Worm (Caenorhabditis elegans) whole organism, L1 larva: Measurements from ENCODE around the gene nhr-254.

ENCODE experiments used
- aly-2 ChIP-seq: fragments of 150-350 bp; optimal IDR thresholded peaks from 2 replicates; lab custom pipeline; 2014; ENCODE audit warnings: missing biosample characterization, missing genetic modification characterization
- blmp-1 ChIP-seq: fragments of 150-350 bp; optimal IDR thresholded peaks from 2 replicates; lab custom pipeline; 2014; ENCODE audit warnings: missing biosample characterization, missing genetic modification characterization
- ceh-63 ChIP-seq: fragments of 200-800 bp; sonication (Bioruptor generic); optimal IDR thresholded peaks from 2 replicates; lab custom pipeline; 2018; ENCODE audit warnings: mild to moderate bottlenecking, missing genetic modification characterization, missing compliant biosample characterization
- ceh-8 ChIP-seq: fragments of 200-800 bp; sonication (Bioruptor generic); optimal IDR thresholded peaks from 2 replicates; lab custom pipeline; 2018; ENCODE audit warnings: mild to moderate bottlenecking, missing genetic modification characterization, moderate library complexity, missing compliant biosample characterization
- dsc-1 ChIP-seq: sonication (generic microtip); optimal IDR thresholded peaks from 2 replicates; lab custom pipeline; 2016; ENCODE audit warnings: mild to moderate bottlenecking, missing genetic modification characterization, missing compliant biosample characterization
- efl-1 ChIP-seq, 4 experiments: fragments of 150-350 bp; optimal IDR thresholded peaks in 3 of 4; peaks in 1 of 4; 1 replicate in 1 of 4; 2 replicates in 3 of 4; lab custom pipeline; 2014; ENCODE audit warnings: missing biosample characterization in 2 of 4, missing genetic modification characterization in 2 of 4, missing genetic modification reagents in 2 of 4
- efl-3 ChIP-seq: fragments of 200-800 bp; sonication (Bioruptor generic); optimal IDR thresholded peaks from 2 replicates; lab custom pipeline; 2018; ENCODE audit warnings: mild to moderate bottlenecking, missing genetic modification characterization, missing compliant biosample characterization
- egl-13 ChIP-seq: sonication (generic microtip); optimal IDR thresholded peaks from 2 replicates; lab custom pipeline; 2016; ENCODE audit warnings: missing genotype, missing genetic modification reagents, missing genetic modification characterization, missing compliant biosample characterization
- ets-5 ChIP-seq: fragments of 200-800 bp; sonication (Bioruptor generic); IDR thresholded peaks from 2 replicates; pipeline ENCODE4 v1.3.6; 2022; ENCODE audit warnings: missing genetic modification characterization, missing compliant biosample characterization
- fkh-10 ChIP-seq: sonication (generic microtip); optimal IDR thresholded peaks from 2 replicates; lab custom pipeline; 2017; ENCODE audit warnings: missing biosample characterization, missing genetic modification reagents, missing genetic modification characterization
- fkh-8 ChIP-seq: sonication (generic microtip); optimal IDR thresholded peaks from 2 replicates; lab custom pipeline; 2016; ENCODE audit warnings: mild to moderate bottlenecking, missing genetic modification characterization, missing compliant biosample characterization
- fos-1 ChIP-seq: fragments of 150-350 bp; optimal IDR thresholded peaks from 2 replicates; lab custom pipeline; 2014; ENCODE audit warnings: missing biosample characterization, missing genetic modification characterization
- isw-1 ChIP-seq: fragments of 200-800 bp; sonication (Bioruptor generic); IDR thresholded peaks from 2 replicates; pipeline ENCODE4 v1.3.6; 2022; ENCODE audit warnings: missing genetic modification characterization, missing compliant biosample characterization
- lin-13 ChIP-seq: fragments of 150-350 bp; optimal IDR thresholded peaks from 2 replicates; lab custom pipeline; 2014; ENCODE audit warnings: missing biosample characterization, missing genetic modification reagents, missing genetic modification characterization
- lin-14 ChIP-seq: fragments of 200-800 bp; sonication (Bioruptor generic); optimal IDR thresholded peaks from 2 replicates; lab custom pipeline; 2018; ENCODE audit warnings: mild to moderate bottlenecking, missing genetic modification characterization, moderate library complexity, missing compliant biosample characterization
- lin-15B ChIP-seq: fragments of 150-350 bp; sonication (generic microtip); optimal IDR thresholded peaks from 3 replicates; lab custom pipeline; 2014; ENCODE audit warnings: missing biosample characterization, missing genetic modification characterization
- mab-9 ChIP-seq: fragments of 200-800 bp; sonication (Bioruptor generic); IDR thresholded peaks from 2 replicates; pipeline ENCODE4 v1.3.6; 2022; ENCODE audit warnings: missing genetic modification reagents, missing genetic modification characterization, missing compliant biosample characterization
- mdl-1 ChIP-seq, 2 experiments: fragments of 150-350 bp; optimal IDR thresholded peaks; 2 replicates each; lab custom pipeline; 2014 to 2017; ENCODE audit warnings: missing biosample characterization in 2 of 2, missing genetic modification characterization in 2 of 2, inconsistent platforms in 1 of 2
- nhr-11 ChIP-seq: fragments of 150-350 bp; optimal IDR thresholded peaks from 2 replicates; lab custom pipeline; 2014; ENCODE audit warnings: missing biosample characterization, missing genetic modification characterization
- nhr-71 ChIP-seq: sonication (generic microtip); optimal IDR thresholded peaks from 2 replicates; lab custom pipeline; 2016; ENCODE audit warnings: mild to moderate bottlenecking, missing genetic modification characterization, moderate library complexity, missing compliant biosample characterization
- nhr-77 ChIP-seq: fragments of 150-350 bp; optimal IDR thresholded peaks from 2 replicates; lab custom pipeline; 2014; ENCODE audit warnings: missing biosample characterization, missing genetic modification characterization
- nhr-84 ChIP-seq: sonication (generic microtip); optimal IDR thresholded peaks from 2 replicates; lab custom pipeline; 2017; ENCODE audit warnings: missing biosample characterization, missing genetic modification characterization
- nhr-85 ChIP-seq: sonication (generic microtip); peaks from one replicate; lab custom pipeline; 2016; ENCODE audit warnings: missing genetic modification characterization, inconsistent platforms, missing compliant biosample characterization
- nhr-90 ChIP-seq: sonication (generic microtip); optimal IDR thresholded peaks from 2 replicates; lab custom pipeline; 2016; ENCODE audit warnings: mild to moderate bottlenecking, missing genetic modification characterization, missing compliant biosample characterization; ENCODE audit not compliant: poor library complexity
- rnt-1 ChIP-seq: sonication (generic microtip); optimal IDR thresholded peaks from 2 replicates; lab custom pipeline; 2016; ENCODE audit warnings: mild to moderate bottlenecking, missing genetic modification characterization, moderate library complexity, missing compliant biosample characterization
- sox-4 ChIP-seq: sonication (generic microtip); optimal IDR thresholded peaks from 2 replicates; lab custom pipeline; 2016; ENCODE audit warnings: missing genetic modification characterization, missing compliant biosample characterization
- sup-37 ChIP-seq: fragments of 200-800 bp; sonication (Bioruptor generic); optimal IDR thresholded peaks from 2 replicates; lab custom pipeline; 2018; ENCODE audit warnings: mild to moderate bottlenecking, missing genetic modification characterization, missing compliant biosample characterization
- tlp-1 ChIP-seq: fragments of 150-350 bp; optimal IDR thresholded peaks from 2 replicates; lab custom pipeline; 2014; ENCODE audit warnings: missing biosample characterization, missing genetic modification characterization
- unc-62 ChIP-seq: fragments of 150-350 bp; optimal IDR thresholded peaks from 2 replicates; lab custom pipeline; 2014; ENCODE audit warnings: missing biosample characterization, missing genetic modification reagents, missing genetic modification characterization
- unc-86 ChIP-seq: sonication (generic microtip); optimal IDR thresholded peaks from 2 replicates; lab custom pipeline; 2016; ENCODE audit warnings: missing genetic modification characterization, missing compliant biosample characterization
- unc-98 ChIP-seq: fragments of 200-800 bp; sonication (Bioruptor generic); IDR thresholded peaks from 2 replicates; pipeline ENCODE4 v1.3.6; 2022; ENCODE audit warnings: missing genetic modification characterization, missing compliant biosample characterization
- zag-1 ChIP-seq: fragments of 150-350 bp; optimal IDR thresholded peaks from 2 replicates; lab custom pipeline; 2014; ENCODE audit warnings: missing biosample characterization, missing genetic modification characterization
- zip-4 ChIP-seq: fragments of 200-800 bp; sonication (Bioruptor generic); optimal IDR thresholded peaks from 2 replicates; lab custom pipeline; 2018; ENCODE audit warnings: mild to moderate bottlenecking, missing genetic modification characterization, moderate library complexity, missing compliant biosample characterization

Gene nhr-254

ce11 chrV:349054-349453, 43.4 kb upstream of the nhr-254 start, which contains the start of gene atg-9 (continued):
- TF ChIP-seq efl-3 (GFP tag; lab: Kevin White, UChicago) (no peak), nhr-85 (tag; lab: Kevin White, UChicago) (peak; percentile 89), lin-15B (tag; lab: Kevin White, UChicago) (peak; percentile 34), aly-2 (tag; lab: Kevin White, UChicago) (no peak)

ce11 chrV:350822-351221, 41.6 kb upstream of the nhr-254 start:
- TF ChIP-seq tlp-1 (tag; lab: Kevin White, UChicago) (no peak), fos-1 (tag; lab: Kevin White, UChicago) (no peak), aly-2 (tag; lab: Kevin White, UChicago) (no peak), fkh-8 (tag; lab: Kevin White, UChicago) (no peak), nhr-71 (tag; lab: Kevin White, UChicago) (no peak), nhr-77 (tag; lab: Kevin White, UChicago) (no peak)

ce11 chrV:351787-352186, 40.6 kb upstream of the nhr-254 start:
- TF ChIP-seq efl-1 (optimal IDR thresholded peaks at IDR 0.05; lab: Kevin White, UChicago) (no peak), efl-1 (GFP tag; optimal IDR thresholded peaks at IDR 0.05 in 1 of 2; lab: Kevin White, UChicago) (peak in 1 of 2 experiments; percentile 20), nhr-11 (tag; lab: Kevin White, UChicago) (no peak)
- TF ChIP-seq, all 84 proteins: peak for 1

- no peak for TF ChIP-seq lin-14 (GFP tag; lab: Kevin White, UChicago)
- no peak for TF ChIP-seq sox-4 (tag; lab: Kevin White, UChicago)
- TF ChIP-seq efl-1 (optimal IDR thresholded peaks at IDR 0.05; lab: Kevin White, UChicago): no peak
- peak in 1 of 2 experiments; percentile 1 for TF ChIP-seq efl-1 (GFP tag; optimal IDR thresholded peaks at IDR 0.05 in 1 of 2; lab: Kevin White, UChicago)
- TF ChIP-seq unc-86: no peak
- no peak for TF ChIP-seq nhr-84 (tag; lab: Kevin White, UChicago)
- no peak for TF ChIP-seq sup-37 (GFP tag; lab: Kevin White, UChicago)
- TF ChIP-seq rnt-1: no peak
- TF ChIP-seq unc-62 (GFP tag; lab: Kevin White, UChicago): no peak
Observed at ce11 chrV:356959-357702, 35.3 kb upstream of the nhr-254 start.

ce11 chrV:358473-358872, 34.0 kb upstream of the nhr-254 start:
- no peak for TF ChIP-seq mdl-1 (tag; optimal IDR thresholded peaks at IDR 0.05; lab: Kevin White, UChicago)
- TF ChIP-seq nhr-90 (tag; lab: Kevin White, UChicago): no peak
- TF ChIP-seq dsc-1 (tag; lab: Kevin White, UChicago): no peak
- TF ChIP-seq ceh-63 (GFP tag; lab: Kevin White, UChicago): no peak
- TF ChIP-seq lin-13 (GFP tag; lab: Kevin White, UChicago): no peak
- no peak for TF ChIP-seq mab-9 (GFP tag; lab: Robert Waterston, UW)
- no peak for TF ChIP-seq blmp-1 (tag; lab: Kevin White, UChicago)
- TF ChIP-seq aly-2 (tag; lab: Kevin White, UChicago): no peak
- TF ChIP-seq sox-4 (tag; lab: Kevin White, UChicago): no peak
- no peak for TF ChIP-seq fkh-10 (GFP tag; lab: Kevin White, UChicago)
- TF ChIP-seq unc-98 (GFP tag; lab: Robert Waterston, UW): no peak
- no peak for TF ChIP-seq fkh-8 (tag; lab: Kevin White, UChicago)
- TF ChIP-seq isw-1: no peak
- TF ChIP-seq sup-37 (GFP tag; lab: Kevin White, UChicago): no peak
- TF ChIP-seq zip-4 (GFP tag; lab: Kevin White, UChicago): no peak
- no peak for TF ChIP-seq ets-5
- TF ChIP-seq ceh-8 (GFP tag; lab: Kevin White, UChicago): no peak
- no peak for TF ChIP-seq egl-13
- TF ChIP-seq zag-1 (tag; lab: Kevin White, UChicago): no peak
